Worm (Caenorhabditis elegans) whole organism, L4/young adult: Measurements from ENCODE around the gene C32D5.12.

Source experiments
- W03F9.2 ChIP-seq: fragments of 150-350 bp; optimal IDR thresholded peaks from 2 replicates; lab custom pipeline; 2014; ENCODE audit warnings: missing biosample characterization, missing genetic modification characterization
- dao-5 ChIP-seq: sonication (generic microtip); optimal IDR thresholded peaks from 2 replicates; lab custom pipeline; 2016; ENCODE audit warnings: missing genotype, missing genetic modification characterization, moderate library complexity, missing compliant biosample characterization
- him-1 ChIP-seq: sonication (generic microtip); optimal IDR thresholded peaks from 2 replicates; lab custom pipeline; 2016; ENCODE audit warnings: missing genotype, missing genetic modification reagents, missing genetic modification characterization, missing compliant biosample characterization

DNA sequence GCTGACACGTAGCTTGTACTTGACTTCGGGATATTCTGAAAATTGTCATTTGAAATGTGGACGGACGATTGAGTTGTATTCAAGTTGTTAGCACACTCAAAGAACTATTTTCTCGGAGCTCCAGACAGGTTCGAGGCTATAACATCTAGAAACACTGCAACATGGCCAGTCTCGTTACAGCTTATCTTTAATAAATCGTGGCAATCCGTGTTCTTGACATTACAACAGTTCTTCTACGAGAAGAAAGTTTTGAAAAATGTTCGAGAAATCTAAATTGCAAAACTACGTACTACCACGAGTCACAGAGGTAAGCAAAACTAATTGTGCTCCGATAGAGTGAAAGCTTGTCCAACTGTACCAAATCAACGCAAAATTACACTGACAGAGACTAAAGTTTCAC, 36.7 kb downstream of the C32D5.12 start:
- TF ChIP-seq him-1 (no peak), dao-5 (no peak), W03F9.2 (tag; lab: Kevin White, UChicago) (no peak)
